Fruit fly (Drosophila melanogaster) S2 (cell line): Measurements from ENCODE around the gene CG7991.

ENCODE experiments used
- CG8478 ChIP-seq: fragments of >200 bp; optimal IDR thresholded peaks from 2 replicates; lab custom pipeline; 2018
- CTCF ChIP-seq, 2 experiments: fragments of >200 bp; optimal IDR thresholded peaks; 2 replicates each; lab custom pipeline; 2018

CG7991 gene

dm6 chr3L:1690727-1691413 lies 16.4 kb downstream of the CG7991 start:
- TF ChIP-seq CTCF (optimal IDR thresholded peaks at IDR 0.05; lab: Kevin White, UChicago) (no peak), CG8478 (lab: Kevin White, UChicago) (no peak)

- TF ChIP-seq CG8478 (lab: Kevin White, UChicago) (no peak), CTCF (optimal IDR thresholded peaks at IDR 0.05; lab: Kevin White, UChicago) (no peak)
Measured at dm6 chr3L:1692122-1692786, 17.7 kb downstream of the CG7991 start.

dm6 chr3L:1692859-1693258 lies 18.4 kb downstream of the CG7991 start:
- no peak for TF ChIP-seq CG8478 (lab: Kevin White, UChicago)

dm6 chr3L:1694317-1694716 lies 19.8 kb downstream of the CG7991 start, which contains the start of gene CG12011:
Gene CG12011 (plus strand): TSS chr3L:1694617.
- no peak for TF ChIP-seq CG8478 (lab: Kevin White, UChicago)
- TF ChIP-seq CTCF (optimal IDR thresholded peaks at IDR 0.05; lab: Kevin White, UChicago) = no peak

dm6 chr3L:1702367-1702927 lies 27.9 kb downstream of the CG7991 start, which contains the start of gene CG13931:
Gene CG13931 (minus strand): TSS chr3L:1702407.
- TF ChIP-seq CG8478 (lab: Kevin White, UChicago) (no peak), CTCF (optimal IDR thresholded peaks at IDR 0.05; lab: Kevin White, UChicago) (no peak)

- no peak for TF ChIP-seq CTCF (optimal IDR thresholded peaks at IDR 0.05; lab: Kevin White, UChicago)
- no peak for TF ChIP-seq CG8478 (lab: Kevin White, UChicago)
Measured at dm6 chr3L:1709161-1709560, 34.7 kb downstream of the CG7991 start.

dm6 chr3L:1710562-1710961 lies 36.1 kb downstream of the CG7991 start:
- no peak for TF ChIP-seq CTCF (optimal IDR thresholded peaks at IDR 0.05; lab: Kevin White, UChicago)
- TF ChIP-seq CG8478 (lab: Kevin White, UChicago) = no peak

dm6 chr3L:1711218-1711617 lies 36.7 kb downstream of the CG7991 start:
- no peak for TF ChIP-seq CG8478 (lab: Kevin White, UChicago)
- no peak for TF ChIP-seq CTCF (optimal IDR thresholded peaks at IDR 0.05; lab: Kevin White, UChicago)

dm6 chr3L:1723053-1723452 lies 48.5 kb downstream of the CG7991 start, which contains the start of gene CG18171:
Gene CG18171 (minus strand): TSS chr3L:1723153.
- TF ChIP-seq CTCF (optimal IDR thresholded peaks at IDR 0.05; lab: Kevin White, UChicago) = no peak
- no peak for TF ChIP-seq CG8478 (lab: Kevin White, UChicago)

- no peak for TF ChIP-seq CG8478 (lab: Kevin White, UChicago)
- TF ChIP-seq CTCF (optimal IDR thresholded peaks at IDR 0.05; lab: Kevin White, UChicago) = no peak
Measured at dm6 chr3L:1724090-1724489, 49.6 kb downstream of the CG7991 start, which contains the start of gene CG12035. Gene CG12035 (plus strand): TSS chr3L:1724390.

- TF ChIP-seq CTCF (optimal IDR thresholded peaks at IDR 0.05; lab: Kevin White, UChicago) (no peak), CG8478 (lab: Kevin White, UChicago) (no peak)
Measured at dm6 chr3L:1726747-1727146, 52.2 kb downstream of the CG7991 start.

- no peak for TF ChIP-seq CTCF (optimal IDR thresholded peaks at IDR 0.05; lab: Kevin White, UChicago)
- TF ChIP-seq CG8478 (lab: Kevin White, UChicago) = no peak
Measured at dm6 chr3L:1727431-1727830, 52.9 kb downstream of the CG7991 start.

- no peak for TF ChIP-seq CTCF (optimal IDR thresholded peaks at IDR 0.05; lab: Kevin White, UChicago)
- TF ChIP-seq CG8478 (lab: Kevin White, UChicago) = no peak
Measured at dm6 chr3L:1729380-1730159, 55.1 kb downstream of the CG7991 start.

- TF ChIP-seq CTCF (optimal IDR thresholded peaks at IDR 0.05; lab: Kevin White, UChicago) (no peak), CG8478 (lab: Kevin White, UChicago) (no peak)
Measured at dm6 chr3L:1730160-1730595, 55.7 kb downstream of the CG7991 start.
